Worm (Caenorhabditis elegans): ENCODE data around the gene mel-11.

DNA sequence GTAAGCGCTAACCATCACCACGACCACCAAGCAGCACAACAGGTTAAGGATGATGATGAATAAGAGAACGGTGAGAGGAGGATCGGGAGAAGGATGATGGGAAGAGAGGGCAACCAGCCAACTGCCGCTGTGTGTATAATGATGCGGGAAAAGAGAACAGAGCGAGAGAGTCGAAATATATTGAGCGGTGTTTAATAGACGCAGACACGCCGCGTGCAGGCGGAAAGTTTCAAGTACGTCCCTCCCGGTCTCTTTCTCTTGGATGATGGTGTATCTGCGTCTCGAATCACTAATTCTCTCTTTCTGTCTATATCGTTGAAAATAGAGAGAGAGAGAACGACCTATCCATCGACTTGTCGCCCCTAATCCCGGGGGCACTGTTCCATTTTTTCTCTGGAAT is 1.6 kb upstream of the mel-11 start:
- TF ChIP-seq ztf-29 (GFP tag; IDR thresholded peaks at IDR 0.05) (no peak), flt-1 (GFP tag; IDR thresholded peaks at IDR 0.05) (no peak), cog-1 (tag; optimal IDR thresholded peaks at IDR 0.05) (peak; percentile 27), ztf-23 (GFP tag; IDR thresholded peaks at IDR 0.05) (no peak), ref-1 (GFP tag; conservative IDR thresholded peaks at IDR 0.05) (no peak), med-1 (GFP tag; optimal IDR thresholded peaks at IDR 0.05; ENCODE audit: insufficient read depth) (no peak)

Measured in whole organism, midembryonic.